Fruit fly (Drosophila melanogaster) whole organism, embryonic: ENCODE results near the gene Ccdc114.

Source experiments
- Asciz ChIP-seq: fragments of 200-800 bp; sonication (Bioruptor generic); optimal IDR thresholded peaks from 2 replicates; lab custom pipeline; 2017; ENCODE audit warnings: missing biosample characterization, mild to moderate bottlenecking, missing genetic modification characterization, missing genetic modification reagents
- B-H2 ChIP-seq: fragments of 200-800 bp; sonication (Bioruptor generic); optimal IDR thresholded peaks from 2 replicates; lab custom pipeline; 2018; ENCODE audit warnings: missing biosample characterization, mild to moderate bottlenecking, missing genetic modification characterization
- CG10147 ChIP-seq: fragments of 200-800 bp; sonication (Bioruptor generic); optimal IDR thresholded peaks from 2 replicates; lab custom pipeline; 2019; ENCODE audit warnings: missing biosample characterization, mild to moderate bottlenecking, missing genetic modification characterization, moderate library complexity
- CG10366 ChIP-seq: fragments of 200-800 bp; sonication (Bioruptor generic); IDR thresholded peaks from 2 replicates; pipeline ENCODE4 v1.3.6; 2022; ENCODE audit warnings: missing biosample characterization, missing genetic modification characterization
- CG11247 ChIP-seq: fragments of 200-800 bp; sonication (Bioruptor generic); IDR thresholded peaks from 2 replicates; pipeline ENCODE4 v1.3.6; 2022; ENCODE audit warnings: missing biosample characterization, missing genetic modification characterization
- CG11560 ChIP-seq: fragments of 200-800 bp; sonication (Bioruptor generic); IDR thresholded peaks from 3 replicates; pipeline ENCODE4 v1.3.6; 2022; ENCODE audit warnings: missing biosample characterization, missing genetic modification characterization
- CG18764 ChIP-seq: fragments of 200-800 bp; sonication (Bioruptor generic); optimal IDR thresholded peaks from 3 replicates; lab custom pipeline; 2016; ENCODE audit warnings: missing biosample characterization, missing genetic modification characterization
- CG2116 ChIP-seq: fragments of 200-800 bp; sonication (Bioruptor generic); optimal IDR thresholded peaks from 3 replicates; lab custom pipeline; 2018; ENCODE audit warnings: missing biosample characterization, mild to moderate bottlenecking, missing genetic modification characterization
- CG2129 ChIP-seq: fragments of 200-800 bp; sonication (Bioruptor generic); IDR thresholded peaks from 2 replicates; pipeline ENCODE4 v1.3.6; 2022; ENCODE audit warnings: missing biosample characterization, missing genetic modification characterization; ENCODE audit not compliant: partially characterized antibody
- CG2199 ChIP-seq: fragments of 200-800 bp; sonication (Bioruptor generic); IDR thresholded peaks from 3 replicates; pipeline ENCODE4 v1.3.6; 2022; ENCODE audit warnings: missing biosample characterization, missing genetic modification characterization
- CG2875 ChIP-seq: fragments of 200-800 bp; sonication (Bioruptor generic); optimal IDR thresholded peaks from 2 replicates; lab custom pipeline; 2017; ENCODE audit warnings: missing biosample characterization, mild to moderate bottlenecking, missing genetic modification characterization, missing genetic modification reagents
- CG30020 ChIP-seq: fragments of 200-800 bp; optimal IDR thresholded peaks from 2 replicates; lab custom pipeline; 2019; ENCODE audit warnings: missing biosample characterization, mild to moderate bottlenecking, missing genetic modification characterization, moderate library complexity
- CG33213 ChIP-seq: fragments of 200-800 bp; sonication (Bioruptor generic); optimal IDR thresholded peaks from 3 replicates; lab custom pipeline; 2016; ENCODE audit warnings: missing biosample characterization, missing genetic modification characterization
- CG43689 ChIP-seq: fragments of 200-800 bp; sonication (Bioruptor generic); IDR thresholded peaks from 2 replicates; pipeline ENCODE4 v1.3.6; 2022; ENCODE audit warnings: missing biosample characterization, missing genetic modification characterization
- CG5245 ChIP-seq: fragments of 200-800 bp; sonication (Bioruptor generic); optimal IDR thresholded peaks from 3 replicates; lab custom pipeline; 2016; ENCODE audit warnings: missing biosample characterization, missing genetic modification characterization
- CG6813 ChIP-seq: fragments of 200-800 bp; sonication (Bioruptor generic); optimal IDR thresholded peaks from 2 replicates; lab custom pipeline; 2017; ENCODE audit warnings: missing biosample characterization, missing genetic modification characterization, mild to moderate bottlenecking, moderate library complexity, missing genetic modification reagents
- CG9727 ChIP-seq: fragments of 200-800 bp; sonication (Bioruptor generic); optimal IDR thresholded peaks from 3 replicates; lab custom pipeline; 2017; ENCODE audit warnings: missing biosample characterization, mild to moderate bottlenecking, missing genetic modification characterization
- CG9817 ChIP-seq: fragments of 200-800 bp; sonication (Bioruptor generic); optimal IDR thresholded peaks from 2 replicates; lab custom pipeline; 2018; ENCODE audit warnings: missing biosample characterization, mild to moderate bottlenecking, missing genetic modification characterization, moderate library complexity
- CG9932 ChIP-seq: fragments of 200-800 bp; sonication (Bioruptor generic); IDR thresholded peaks from 2 replicates; pipeline ENCODE4 v1.3.6; 2022; ENCODE audit warnings: missing biosample characterization, missing genetic modification characterization
- Dip3 ChIP-seq: fragments of 200-800 bp; sonication (Bioruptor generic); optimal IDR thresholded peaks from 3 replicates; lab custom pipeline; 2016; ENCODE audit warnings: missing biosample characterization, missing genetic modification characterization
- Dll ChIP-seq: fragments of 200-800 bp; sonication (Bioruptor generic); IDR thresholded peaks from 4 replicates; pipeline ENCODE4 v1.3.6; 2022; ENCODE audit warnings: missing biosample characterization, missing genetic modification characterization; ENCODE audit not compliant: partially characterized antibody
- Ets97D ChIP-seq: fragments of 200-800 bp; sonication (Bioruptor generic); optimal IDR thresholded peaks from 3 replicates; lab custom pipeline; 2016; ENCODE audit warnings: missing biosample characterization, missing genetic modification characterization
- Gsc ChIP-seq: fragments of 200-800 bp; sonication (Bioruptor generic); IDR thresholded peaks from 2 replicates; pipeline ENCODE4 v1.3.6; 2022; ENCODE audit warnings: missing biosample characterization, missing genetic modification characterization
- Jarid2 ChIP-seq: fragments of 200-800 bp; sonication (Bioruptor generic); optimal IDR thresholded peaks from 3 replicates; lab custom pipeline; 2017; ENCODE audit warnings: mild to moderate bottlenecking, missing biosample characterization, missing genetic modification reagents, missing genetic modification characterization
- Lim3 ChIP-seq: fragments of 200-800 bp; sonication (Bioruptor generic); IDR thresholded peaks from 2 replicates; pipeline ENCODE4 v1.3.6; 2022; ENCODE audit warnings: missing biosample characterization, missing genetic modification characterization
- Max ChIP-seq: fragments of 200-800 bp; sonication (Bioruptor generic); optimal IDR thresholded peaks from 2 replicates; lab custom pipeline; 2016; ENCODE audit warnings: missing biosample characterization, mild to moderate bottlenecking, missing genetic modification characterization
- Med ChIP-seq: fragments of 200-800 bp; sonication (Bioruptor generic); peaks from one replicate; lab custom pipeline; 2016; ENCODE audit warnings: missing biosample characterization, missing genetic modification characterization, mild to moderate bottlenecking, inconsistent platforms, moderate library complexity
- Neu2 ChIP-seq: fragments of 200-800 bp; sonication (Bioruptor generic); optimal IDR thresholded peaks from 3 replicates; lab custom pipeline; 2016; ENCODE audit warnings: missing biosample characterization, missing genetic modification characterization, borderline replicate concordance
- Nf-YB ChIP-seq: fragments of 200-800 bp; sonication (Bioruptor generic); optimal IDR thresholded peaks from 3 replicates; lab custom pipeline; 2019; ENCODE audit warnings: missing biosample characterization, mild to moderate bottlenecking, missing genetic modification characterization, moderate library complexity
- Opbp ChIP-seq: fragments of 200-800 bp; sonication (Bioruptor generic); IDR thresholded peaks from 3 replicates; pipeline ENCODE4 v1.3.6; 2022; ENCODE audit warnings: missing biosample characterization, missing genetic modification characterization; ENCODE audit not compliant: partially characterized antibody
- Rfx ChIP-seq: fragments of 200-800 bp; sonication (Bioruptor generic); IDR thresholded peaks from 2 replicates; pipeline ENCODE4 v1.3.6; 2022; ENCODE audit warnings: missing biosample characterization, missing genetic modification characterization
- ara ChIP-seq: fragments of 200-800 bp; sonication (Bioruptor generic); IDR thresholded peaks from 2 replicates; pipeline ENCODE4 v1.3.6; 2022; ENCODE audit warnings: missing biosample characterization, missing genetic modification characterization
- bcd ChIP-seq: fragments of 200-800 bp; sonication (Bioruptor generic); optimal IDR thresholded peaks from 2 replicates; lab custom pipeline; 2017; ENCODE audit warnings: missing biosample characterization, mild to moderate bottlenecking, missing genetic modification characterization
- bowl ChIP-seq: fragments of 200-800 bp; sonication (Bioruptor generic); IDR thresholded peaks from 2 replicates; pipeline ENCODE4 v1.3.6; 2022; ENCODE audit warnings: missing biosample characterization, missing genetic modification characterization
- chif ChIP-seq, 2 experiments: fragments of 200-800 bp; sonication (Bioruptor generic); optimal IDR thresholded peaks; 3 replicates each; lab custom pipeline; 2016; ENCODE audit warnings: missing biosample characterization in 2 of 2, missing genetic modification characterization in 2 of 2
- crc ChIP-seq: fragments of 200-800 bp; sonication (Bioruptor generic); optimal IDR thresholded peaks from 2 replicates; lab custom pipeline; 2016; ENCODE audit warnings: missing biosample characterization, missing genetic modification characterization
- hbn ChIP-seq: fragments of 200-800 bp; sonication (Bioruptor generic); IDR thresholded peaks from 2 replicates; pipeline ENCODE4 v1.3.6; 2022; ENCODE audit warnings: missing biosample characterization, missing genetic modification characterization; ENCODE audit not compliant: partially characterized antibody
- jumu ChIP-seq: fragments of 200-800 bp; sonication (Bioruptor generic); optimal IDR thresholded peaks from 3 replicates; lab custom pipeline; 2016; ENCODE audit warnings: missing biosample characterization, missing genetic modification characterization
- ken ChIP-seq: fragments of 200-800 bp; sonication (Bioruptor generic); IDR thresholded peaks from 3 replicates; pipeline ENCODE4 v1.3.6; 2022; ENCODE audit warnings: missing biosample characterization, missing genetic modification characterization
- nmo ChIP-seq: fragments of 200-800 bp; sonication (Bioruptor generic); optimal IDR thresholded peaks from 2 replicates; lab custom pipeline; 2018; ENCODE audit warnings: missing biosample characterization, mild to moderate bottlenecking, missing genetic modification characterization, moderate library complexity
- prd ChIP-seq, 3 experiments: fragments of >200 bp in 2 of 3; fragments of 200-800 bp in 1 of 3; sonication (Bioruptor generic) in 1 of 3; optimal IDR thresholded peaks in 2 of 3; IDR thresholded peaks in 1 of 3; 2 replicates in 2 of 3; 3 replicates in 1 of 3; pipeline versions ENCODE4 v1.3.6 to Lab custom; 2017 to 2022; ENCODE audit warnings: missing biosample characterization in 1 of 3, missing genetic modification characterization in 1 of 3
- psq ChIP-seq: fragments of 200-800 bp; sonication (Bioruptor generic); optimal IDR thresholded peaks from 2 replicates; lab custom pipeline; 2017; ENCODE audit warnings: missing biosample characterization, missing genetic modification characterization
- ssp ChIP-seq: fragments of 200-800 bp; sonication (Bioruptor generic); IDR thresholded peaks from 2 replicates; pipeline ENCODE4 v1.3.6; 2022; ENCODE audit warnings: missing biosample characterization, missing genetic modification characterization
- tna ChIP-seq: fragments of 200-800 bp; sonication (Bioruptor generic); IDR thresholded peaks from 2 replicates; pipeline ENCODE4 v1.3.6; 2022; ENCODE audit warnings: missing biosample characterization, missing genetic modification characterization; ENCODE audit not compliant: partially characterized antibody
- trem ChIP-seq: fragments of 200-800 bp; optimal IDR thresholded peaks from 3 replicates; lab custom pipeline; 2019; ENCODE audit warnings: missing biosample characterization, mild to moderate bottlenecking, missing genetic modification characterization, moderate library complexity
- usp ChIP-seq: fragments of >200 bp; optimal IDR thresholded peaks from 2 replicates; lab custom pipeline; 2017; ENCODE audit warnings: missing biosample characterization, missing genetic modification characterization
- vnd ChIP-seq: fragments of 200-800 bp; sonication (Bioruptor generic); IDR thresholded peaks from 3 replicates; pipeline ENCODE4 v1.3.6; 2022; ENCODE audit warnings: missing biosample characterization, missing genetic modification characterization; ENCODE audit not compliant: partially characterized antibody
- zen ChIP-seq: fragments of 200-800 bp; sonication (Bioruptor generic); optimal IDR thresholded peaks from 3 replicates; lab custom pipeline; 2018; ENCODE audit warnings: missing biosample characterization, mild to moderate bottlenecking, missing genetic modification characterization, moderate library complexity

Gene Ccdc114

dm6 chr3R:16573483-16574145, 50.9 kb downstream of the Ccdc114 start, which contains the start of gene CG14903 (continued):
- TF ChIP-seq crc (GFP tag; lab: Kevin White, UChicago) (no peak), Jarid2 (GFP tag; lab: Kevin White, UChicago) (peak; percentile 47), hbn (GFP tag; lab: Robert Waterston, UW) (peak; percentile 56), ssp (GFP tag; lab: Robert Waterston, UW) (peak; percentile 71), CG10147 (GFP tag; lab: Kevin White, UChicago) (peak; percentile 11), nmo (peak; percentile 74), CG43689 (GFP tag; lab: Robert Waterston, UW) (no peak), CG6813 (GFP tag; lab: Kevin White, UChicago) (no peak), Dip3 (GFP tag; lab: Kevin White, UChicago) (peak; percentile 10), CG18764 (GFP tag; lab: Kevin White, UChicago) (peak; percentile 40), CG9727 (GFP tag; lab: Kevin White, UChicago) (peak; percentile 44), B-H2 (GFP tag; lab: Kevin White, UChicago) (no peak), ara (GFP tag; lab: Robert Waterston, UW) (no peak), CG10366 (GFP tag; lab: Robert Waterston, UW) (no peak), chif (GFP tag; optimal IDR thresholded peaks at IDR 0.05; lab: Kevin White, UChicago) (peak in 1 of 2 experiments; percentile 51), CG2116 (peak; percentile 48), CG5245 (GFP tag; lab: Kevin White, UChicago) (peak; percentile 39), Rfx (GFP tag; lab: Robert Waterston, UW) (peak; percentile 33; the same call in 1 of the 2 replicates), Neu2 (GFP tag; lab: Kevin White, UChicago) (no peak), CG2129 (GFP tag; lab: Robert Waterston, UW) (peak; percentile 20; the same call in 1 of the 2 replicates), Ets97D (GFP tag; lab: Kevin White, UChicago) (peak; percentile 39), Opbp (GFP tag; lab: Robert Waterston, UW) (peak; percentile 56; the same call in 2 of the 3 replicates), bowl (no peak), CG30020 (peak; percentile 71), trem (tag; lab: Kevin White, UChicago) (peak; percentile 55), Dll (GFP tag; lab: Robert Waterston, UW) (peak; percentile 81), CG9932 (GFP tag; lab: Robert Waterston, UW) (peak; percentile 67), Asciz (GFP tag; lab: Kevin White, UChicago) (no peak), psq (GFP tag; lab: Kevin White, UChicago) (no peak), jumu (peak; percentile 11), CG11560 (no peak), Med (GFP tag; lab: Kevin White, UChicago) (peak; percentile 74), Gsc (no peak), zen (tag; lab: Kevin White, UChicago) (peak; percentile 82), CG11247 (GFP tag; lab: Robert Waterston, UW) (no peak), bcd (GFP tag; lab: Kevin White, UChicago) (peak; percentile 49), ken (peak; percentile 50; the same call in 2 of the 3 replicates), CG2875 (GFP tag; lab: Kevin White, UChicago) (no peak), CG2199 (peak; percentile 85), tna (GFP tag; lab: Robert Waterston, UW) (peak; percentile 21; the same call in 1 of the 2 replicates), CG9817 (tag; lab: Kevin White, UChicago) (peak; percentile 40), CG33213 (GFP tag; lab: Kevin White, UChicago) (peak; percentile 30), Lim3 (GFP tag; lab: Robert Waterston, UW) (no peak), vnd (GFP tag; lab: Robert Waterston, UW) (peak; percentile 62; the same call in 2 of the 3 replicates), usp (GFP tag; lab: Kevin White, UChicago) (no peak), prd (optimal IDR thresholded peaks at IDR 0.05; lab: Kevin White, UChicago) (no peak), prd (GFP tag; IDR thresholded peaks at IDR 0.05; lab: Robert Waterston, UW) (peak; percentile 25; the same call in 1 of the 3 replicates), Max (peak; percentile 27), Nf-YB (GFP tag; lab: Kevin White, UChicago) (no peak)
